Fruit fly (Drosophila melanogaster) whole organism, embryonic: Measurements from ENCODE around the gene CG11378.

Experiments used
- B-H2 ChIP-seq: fragments of 200-800 bp; sonication (Bioruptor generic); optimal IDR thresholded peaks from 2 replicates; lab custom pipeline; 2018; ENCODE audit warnings: missing biosample characterization, mild to moderate bottlenecking, missing genetic modification characterization
- CG13287 ChIP-seq: fragments of 200-800 bp; sonication (Bioruptor generic); IDR thresholded peaks from 2 replicates; pipeline ENCODE4 v1.3.6; 2022; ENCODE audit warnings: missing biosample characterization, missing genetic modification characterization; ENCODE audit not compliant: partially characterized antibody
- CG13894 ChIP-seq: fragments of 200-800 bp; sonication (Bioruptor generic); optimal IDR thresholded peaks from 3 replicates; lab custom pipeline; 2018; ENCODE audit warnings: missing biosample characterization, mild to moderate bottlenecking, missing genetic modification characterization, moderate library complexity
- CG14860 ChIP-seq: fragments of 200-800 bp; sonication (Bioruptor generic); IDR thresholded peaks from 3 replicates; pipeline ENCODE4 v1.3.6; 2022; ENCODE audit warnings: missing biosample characterization, missing genetic modification characterization; ENCODE audit not compliant: partially characterized antibody
- CG15269 ChIP-seq: fragments of 200-800 bp; sonication (Bioruptor generic); optimal IDR thresholded peaks from 2 replicates; lab custom pipeline; 2018; ENCODE audit warnings: missing biosample characterization, mild to moderate bottlenecking, missing genetic modification characterization, moderate library complexity
- CG15479 ChIP-seq: fragments of 200-800 bp; sonication (Bioruptor generic); optimal IDR thresholded peaks from 3 replicates; lab custom pipeline; 2019; ENCODE audit warnings: missing biosample characterization, mild to moderate bottlenecking, missing genetic modification characterization, moderate library complexity
- CG16813 ChIP-seq: fragments of 200-800 bp; sonication (Bioruptor generic); IDR thresholded peaks from 3 replicates; pipeline ENCODE4 v1.3.6; 2022; ENCODE audit warnings: missing biosample characterization, missing genetic modification characterization; ENCODE audit not compliant: partially characterized antibody
- CG17568 ChIP-seq: fragments of 200-800 bp; sonication (Bioruptor generic); optimal IDR thresholded peaks from 2 replicates; lab custom pipeline; 2018; ENCODE audit warnings: missing biosample characterization, mild to moderate bottlenecking, missing genetic modification characterization, moderate library complexity
- CG18619 ChIP-seq: fragments of 200-800 bp; sonication (Bioruptor generic); optimal IDR thresholded peaks from 3 replicates; lab custom pipeline; 2017; ENCODE audit warnings: missing biosample characterization, mild to moderate bottlenecking, missing genetic modification characterization
- CG34224 ChIP-seq: fragments of 200-800 bp; sonication (Bioruptor generic); IDR thresholded peaks from 3 replicates; pipeline ENCODE4 v1.3.6; 2022; ENCODE audit warnings: missing biosample characterization, missing genetic modification characterization; ENCODE audit not compliant: partially characterized antibody
- CG34376 ChIP-seq: fragments of 200-800 bp; sonication (Bioruptor generic); optimal IDR thresholded peaks from 2 replicates; lab custom pipeline; 2018; ENCODE audit warnings: missing biosample characterization, mild to moderate bottlenecking, missing genetic modification characterization
- CG3838 ChIP-seq: fragments of 200-800 bp; sonication (Bioruptor generic); optimal IDR thresholded peaks from 3 replicates; lab custom pipeline; 2016; ENCODE audit warnings: missing biosample characterization, missing genetic modification characterization
- CG42726 ChIP-seq: fragments of 200-800 bp; sonication (Bioruptor generic); IDR thresholded peaks from 2 replicates; pipeline ENCODE4 v1.3.6; 2022; ENCODE audit warnings: missing biosample characterization, missing genetic modification characterization; ENCODE audit not compliant: partially characterized antibody
- CG4617 ChIP-seq: fragments of 200-800 bp; sonication (Bioruptor generic); optimal IDR thresholded peaks from 3 replicates; lab custom pipeline; 2016; ENCODE audit warnings: missing biosample characterization, missing genetic modification characterization, borderline replicate concordance
- CG5180 ChIP-seq: fragments of 200-800 bp; sonication (Bioruptor generic); optimal IDR thresholded peaks from 3 replicates; lab custom pipeline; 2017; ENCODE audit warnings: missing biosample characterization, missing genetic modification characterization, mild to moderate bottlenecking, moderate library complexity, missing genetic modification reagents
- CG6854 ChIP-seq: fragments of 200-800 bp; sonication (Bioruptor generic); optimal IDR thresholded peaks from 3 replicates; lab custom pipeline; 2017; ENCODE audit warnings: missing biosample characterization, mild to moderate bottlenecking, missing genetic modification characterization
- CG8359 ChIP-seq: fragments of 200-800 bp; sonication (Bioruptor generic); optimal IDR thresholded peaks from 2 replicates; lab custom pipeline; 2017; ENCODE audit warnings: missing biosample characterization, mild to moderate bottlenecking, missing genetic modification characterization, borderline replicate concordance
- CG9437 ChIP-seq: fragments of 200-800 bp; sonication (Bioruptor generic); optimal IDR thresholded peaks from 2 replicates; lab custom pipeline; 2018; ENCODE audit warnings: missing biosample characterization, mild to moderate bottlenecking, missing genetic modification characterization
- Camta ChIP-seq: fragments of 200-800 bp; sonication (Bioruptor generic); optimal IDR thresholded peaks from 2 replicates; lab custom pipeline; 2016; ENCODE audit warnings: missing biosample characterization, missing genetic modification characterization
- Deaf1 ChIP-seq: fragments of 200-800 bp; optimal IDR thresholded peaks from 3 replicates; lab custom pipeline; 2019; ENCODE audit warnings: missing biosample characterization, mild to moderate bottlenecking, missing genetic modification characterization, moderate library complexity
- Dip2 ChIP-seq: fragments of 200-800 bp; sonication (Bioruptor generic); IDR thresholded peaks from 2 replicates; pipeline ENCODE4 v1.3.6; 2022; ENCODE audit warnings: missing biosample characterization, missing genetic modification characterization
- Drgx ChIP-seq: fragments of 200-800 bp; sonication (Bioruptor generic); IDR thresholded peaks from 2 replicates; pipeline ENCODE4 v1.3.6; 2022; ENCODE audit warnings: missing biosample characterization, missing genetic modification characterization
- HHEX ChIP-seq: fragments of 200-800 bp; sonication (Bioruptor generic); optimal IDR thresholded peaks from 3 replicates; lab custom pipeline; 2017; ENCODE audit warnings: missing biosample characterization, mild to moderate bottlenecking, missing genetic modification characterization, missing genetic modification reagents
- HLHmδ ChIP-seq: fragments of 200-800 bp; sonication (Bioruptor generic); optimal IDR thresholded peaks from 2 replicates; lab custom pipeline; 2018; ENCODE audit warnings: missing biosample characterization, mild to moderate bottlenecking, missing genetic modification characterization, moderate library complexity
- HmgZ ChIP-seq: fragments of 200-800 bp; sonication (Bioruptor generic); optimal IDR thresholded peaks from 2 replicates; lab custom pipeline; 2018; ENCODE audit warnings: missing biosample characterization, mild to moderate bottlenecking, missing genetic modification characterization
- Hr39 ChIP-seq: fragments of >200 bp; optimal IDR thresholded peaks from 2 replicates; lab custom pipeline; 2017
- Kr ChIP-seq: fragments of 200-800 bp; sonication (Bioruptor generic); optimal IDR thresholded peaks from 2 replicates; lab custom pipeline; 2017; ENCODE audit warnings: missing biosample characterization, mild to moderate bottlenecking, missing genetic modification characterization
- Opbp ChIP-seq: fragments of 200-800 bp; sonication (Bioruptor generic); IDR thresholded peaks from 3 replicates; pipeline ENCODE4 v1.3.6; 2022; ENCODE audit warnings: missing biosample characterization, missing genetic modification characterization; ENCODE audit not compliant: partially characterized antibody
- Sox102F ChIP-seq: fragments of 200-800 bp; sonication (Bioruptor generic); optimal IDR thresholded peaks from 2 replicates; lab custom pipeline; 2018; ENCODE audit warnings: missing biosample characterization, mild to moderate bottlenecking, missing genetic modification characterization, moderate library complexity
- Vsx1 ChIP-seq: fragments of 200-800 bp; sonication (Bioruptor generic); optimal IDR thresholded peaks from 2 replicates; lab custom pipeline; 2017; ENCODE audit warnings: missing biosample characterization, mild to moderate bottlenecking, missing genetic modification characterization, missing genetic modification reagents
- YL-1 ChIP-seq: fragments of 200-800 bp; sonication (Bioruptor generic); optimal IDR thresholded peaks from 3 replicates; lab custom pipeline; 2017; ENCODE audit warnings: missing biosample characterization, mild to moderate bottlenecking, missing genetic modification characterization
- bbx ChIP-seq: fragments of 200-800 bp; sonication (Bioruptor generic); IDR thresholded peaks from 2 replicates; pipeline ENCODE4 v1.3.6; 2022; ENCODE audit warnings: missing biosample characterization, missing genetic modification characterization; ENCODE audit not compliant: partially characterized antibody
- caup ChIP-seq: fragments of 200-800 bp; sonication (Bioruptor generic); optimal IDR thresholded peaks from 3 replicates; lab custom pipeline; 2017; ENCODE audit warnings: missing biosample characterization, mild to moderate bottlenecking, missing genetic modification characterization, moderate library complexity; ENCODE audit not compliant: severe bottlenecking
- dati ChIP-seq: fragments of 200-800 bp; sonication (Bioruptor generic); IDR thresholded peaks from 2 replicates; pipeline ENCODE4 v1.3.6; 2022; ENCODE audit warnings: missing biosample characterization, missing genetic modification characterization
- eyg ChIP-seq: fragments of 200-800 bp; sonication (Bioruptor generic); optimal IDR thresholded peaks from 3 replicates; lab custom pipeline; 2016; ENCODE audit warnings: missing biosample characterization, missing genetic modification characterization
- fd102C ChIP-seq: fragments of 200-800 bp; sonication (Bioruptor generic); optimal IDR thresholded peaks from 2 replicates; lab custom pipeline; 2018; ENCODE audit warnings: missing biosample characterization, mild to moderate bottlenecking, missing genetic modification characterization, moderate library complexity
- fd96Cb ChIP-seq: fragments of 200-800 bp; sonication (Bioruptor generic); optimal IDR thresholded peaks from 2 replicates; lab custom pipeline; 2018; ENCODE audit warnings: missing biosample characterization, mild to moderate bottlenecking, missing genetic modification characterization, moderate library complexity
- gcm ChIP-seq: fragments of 200-800 bp; sonication (Bioruptor generic); optimal IDR thresholded peaks from 2 replicates; lab custom pipeline; 2019; ENCODE audit warnings: missing biosample characterization, mild to moderate bottlenecking, missing genetic modification characterization, moderate library complexity
- her ChIP-seq: fragments of 200-800 bp; sonication (Bioruptor generic); optimal IDR thresholded peaks from 2 replicates; lab custom pipeline; 2016; ENCODE audit warnings: missing biosample characterization, missing genetic modification characterization
- kah ChIP-seq: fragments of 200-800 bp; sonication (Bioruptor generic); optimal IDR thresholded peaks from 2 replicates; lab custom pipeline; 2018; ENCODE audit warnings: missing biosample characterization, mild to moderate bottlenecking, missing genetic modification characterization
- lab ChIP-seq: fragments of 200-800 bp; sonication (Bioruptor generic); optimal IDR thresholded peaks from 3 replicates; lab custom pipeline; 2017; ENCODE audit warnings: missing biosample characterization, missing genetic modification characterization, mild to moderate bottlenecking, moderate library complexity, missing genetic modification reagents
- lola ChIP-seq, 3 experiments: fragments of >200 bp in 2 of 3; fragments of 200-800 bp in 1 of 3; sonication (Bioruptor generic) in 1 of 3; optimal IDR thresholded peaks; 2 replicates each; lab custom pipeline; 2017 to 2019; ENCODE audit warnings: missing biosample characterization in 3 of 3, missing genetic modification characterization in 3 of 3, mild to moderate bottlenecking in 1 of 3, moderate library complexity in 1 of 3
- mirr ChIP-seq: fragments of 200-800 bp; sonication (Bioruptor generic); optimal IDR thresholded peaks from 3 replicates; lab custom pipeline; 2018; ENCODE audit warnings: missing biosample characterization, mild to moderate bottlenecking, missing genetic modification characterization
- pnt ChIP-seq: fragments of 200-800 bp; sonication (Bioruptor generic); optimal IDR thresholded peaks from 3 replicates; lab custom pipeline; 2016; ENCODE audit warnings: missing biosample characterization, missing genetic modification characterization
- ranshi ChIP-seq: fragments of 200-800 bp; sonication (Bioruptor generic); IDR thresholded peaks from 2 replicates; pipeline ENCODE4 v1.3.6; 2022; ENCODE audit warnings: missing biosample characterization, missing genetic modification characterization
- tna ChIP-seq: fragments of 200-800 bp; sonication (Bioruptor generic); IDR thresholded peaks from 2 replicates; pipeline ENCODE4 v1.3.6; 2022; ENCODE audit warnings: missing biosample characterization, missing genetic modification characterization; ENCODE audit not compliant: partially characterized antibody
- unc-4 ChIP-seq: fragments of 200-800 bp; sonication (Bioruptor generic); IDR thresholded peaks from 2 replicates; pipeline ENCODE4 v1.3.6; 2022; ENCODE audit warnings: missing biosample characterization, missing genetic modification characterization; ENCODE audit not compliant: partially characterized antibody
- vnd ChIP-seq: fragments of 200-800 bp; sonication (Bioruptor generic); IDR thresholded peaks from 3 replicates; pipeline ENCODE4 v1.3.6; 2022; ENCODE audit warnings: missing biosample characterization, missing genetic modification characterization; ENCODE audit not compliant: partially characterized antibody
- zfh1 ChIP-seq: fragments of 200-800 bp; sonication (Bioruptor generic); IDR thresholded peaks from 3 replicates; pipeline ENCODE4 v1.3.6; 2022; ENCODE audit warnings: missing biosample characterization, missing genetic modification characterization

CG11378 gene

DNA sequence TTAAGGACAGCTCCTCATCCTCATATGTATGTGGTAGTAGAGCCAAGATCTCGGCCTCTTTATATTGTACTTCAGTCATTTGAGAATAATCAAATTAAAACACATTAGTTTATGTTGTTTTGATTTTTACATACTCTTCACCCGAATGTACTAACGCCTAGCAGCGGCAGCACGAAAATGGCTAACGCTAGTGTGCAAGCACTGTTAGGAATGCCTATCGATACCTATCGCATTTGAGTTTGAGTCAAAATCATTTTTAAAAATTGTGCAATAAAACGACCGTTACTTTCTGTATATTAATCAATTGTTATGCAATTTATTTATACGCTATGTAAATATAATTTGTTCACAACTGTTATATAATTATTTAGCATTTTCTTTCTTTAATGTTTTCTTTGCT lies 44.4 kb downstream of the CG11378 start, which contains the start of gene CG11398 (continued):
- TF ChIP-seq zfh1 (GFP tag; lab: Robert Waterston, UW) (no peak), CG34376 (GFP tag; lab: Kevin White, UChicago) (no peak), B-H2 (GFP tag; lab: Kevin White, UChicago) (no peak), CG16813 (GFP tag; lab: Robert Waterston, UW) (peak; percentile 83), her (GFP tag; lab: Kevin White, UChicago) (peak; percentile 18), Deaf1 (tag; lab: Kevin White, UChicago) (no peak), tna (GFP tag; lab: Robert Waterston, UW) (peak; percentile 48), Camta (GFP tag; lab: Kevin White, UChicago) (no peak), CG6854 (GFP tag; lab: Kevin White, UChicago) (no peak), CG3838 (GFP tag; lab: Kevin White, UChicago) (no peak), kah (GFP tag; lab: Kevin White, UChicago) (no peak), unc-4 (peak; percentile 76), Hr39 (no peak), Dip2 (GFP tag; lab: Robert Waterston, UW) (no peak), ranshi (no peak), CG13894 (tag; lab: Kevin White, UChicago) (no peak), CG34224 (GFP tag; lab: Robert Waterston, UW) (peak; percentile 73), CG14860 (GFP tag; lab: Robert Waterston, UW) (peak; percentile 62; the same call in 2 of the 3 replicates), fd102C (GFP tag; lab: Kevin White, UChicago) (no peak), Kr (no peak), lab (GFP tag; lab: Kevin White, UChicago) (no peak), CG17568 (GFP tag; lab: Kevin White, UChicago) (no peak), lola (GFP tag; optimal IDR thresholded peaks at IDR 0.05; lab: Kevin White, UChicago) (no peak), CG18619 (GFP tag; lab: Kevin White, UChicago) (no peak), vnd (GFP tag; lab: Robert Waterston, UW) (peak; percentile 52), Vsx1 (no peak), Sox102F (no peak), CG13287 (GFP tag; lab: Robert Waterston, UW) (peak; percentile 87), CG9437 (GFP tag; lab: Kevin White, UChicago) (no peak), gcm (no peak), Drgx (GFP tag; lab: Robert Waterston, UW) (no peak), Opbp (GFP tag; lab: Robert Waterston, UW) (peak; percentile 84), CG8359 (GFP tag; lab: Kevin White, UChicago) (no peak), eyg (no peak), HHEX (GFP tag; lab: Kevin White, UChicago) (no peak), YL-1 (peak; percentile 24), CG4617 (peak; percentile 71), CG5180 (GFP tag; lab: Kevin White, UChicago) (no peak), dati (GFP tag; lab: Robert Waterston, UW) (no peak), bbx (GFP tag; lab: Robert Waterston, UW) (peak; percentile 86), caup (GFP tag; lab: Kevin White, UChicago) (no peak), HmgZ (tag; lab: Kevin White, UChicago) (peak; percentile 55), CG42726 (GFP tag; lab: Robert Waterston, UW) (peak; percentile 78), pnt (GFP tag; lab: Kevin White, UChicago) (no peak), fd96Cb (tag; lab: Kevin White, UChicago) (no peak), mirr (GFP tag; lab: Kevin White, UChicago) (no peak), CG15479 (GFP tag; lab: Kevin White, UChicago) (peak; percentile 56), CG15269 (no peak), HLHmδ (GFP tag; lab: Kevin White, UChicago) (no peak)
